Worm (Caenorhabditis elegans) whole organism, late embryonic: ENCODE results near the gene hlh-25.

Experiments
- C38D4.7 ChIP-seq: fragments of 200-800 bp; sonication (Bioruptor generic); optimal IDR thresholded peaks from 2 replicates; lab custom pipeline; 2018; ENCODE audit warnings: mild to moderate bottlenecking, missing genetic modification characterization, moderate library complexity, missing compliant biosample characterization
- K02D7.2 ChIP-seq: sonication (generic microtip); optimal IDR thresholded peaks from 2 replicates; lab custom pipeline; 2017; ENCODE audit warnings: mild to moderate bottlenecking, missing genetic modification characterization, missing compliant biosample characterization
- K09A11.1 ChIP-seq: sonication (generic microtip); optimal IDR thresholded peaks from 2 replicates; lab custom pipeline; 2017; ENCODE audit warnings: antibody characterized with exemption, mild to moderate bottlenecking, missing genetic modification characterization, missing compliant biosample characterization; ENCODE audit not compliant: insufficient read depth
- Y22D7AL.16 ChIP-seq: sonication (generic microtip); optimal IDR thresholded peaks from 2 replicates; lab custom pipeline; 2016; ENCODE audit warnings: missing genetic modification characterization, missing compliant biosample characterization
- ama-1 ChIP-seq: fragments of 150-350 bp; optimal IDR thresholded peaks from 2 replicates; lab custom pipeline; 2014
- ceh-19 ChIP-seq: fragments of 200-800 bp; sonication (Bioruptor generic); optimal IDR thresholded peaks from 2 replicates; lab custom pipeline; 2018; ENCODE audit warnings: mild to moderate bottlenecking, missing genetic modification characterization, missing compliant biosample characterization
- ceh-2 ChIP-seq: sonication (generic microtip); optimal IDR thresholded peaks from 2 replicates; lab custom pipeline; 2016; ENCODE audit warnings: missing genotype, missing genetic modification characterization, missing compliant biosample characterization
- ceh-24 ChIP-seq: sonication (generic microtip); optimal IDR thresholded peaks from 2 replicates; lab custom pipeline; 2016; ENCODE audit warnings: mild to moderate bottlenecking, missing genetic modification characterization, missing compliant biosample characterization
- ceh-45 ChIP-seq: fragments of 200-800 bp; sonication (Bioruptor generic); IDR thresholded peaks from 2 replicates; pipeline ENCODE4 v1.3.6; 2022; ENCODE audit warnings: missing genetic modification reagents, missing genetic modification characterization, missing compliant biosample characterization
- ceh-6 ChIP-seq: fragments of 200-800 bp; sonication (Bioruptor generic); optimal IDR thresholded peaks from 2 replicates; lab custom pipeline; 2018; ENCODE audit warnings: mild to moderate bottlenecking, missing genetic modification characterization, missing compliant biosample characterization
- ceh-9 ChIP-seq: sonication (generic microtip); optimal IDR thresholded peaks from 2 replicates; lab custom pipeline; 2016; ENCODE audit warnings: mild to moderate bottlenecking, missing genetic modification characterization, inconsistent platforms, missing compliant biosample characterization
- che-1 ChIP-seq: sonication (generic microtip); optimal IDR thresholded peaks from 2 replicates; lab custom pipeline; 2016; ENCODE audit warnings: mild to moderate bottlenecking, missing genetic modification characterization, missing compliant biosample characterization
- dve-1 ChIP-seq: sonication (generic microtip); optimal IDR thresholded peaks from 2 replicates; lab custom pipeline; 2017; ENCODE audit warnings: antibody characterized with exemption, mild to moderate bottlenecking, missing genetic modification characterization, missing compliant biosample characterization
- elt-2 ChIP-seq: sonication (generic microtip); optimal IDR thresholded peaks from 2 replicates; lab custom pipeline; 2016; ENCODE audit warnings: missing genetic modification reagents, missing genetic modification characterization, missing compliant biosample characterization
- ets-4 ChIP-seq: sonication (generic microtip); optimal IDR thresholded peaks from 2 replicates; lab custom pipeline; 2016; ENCODE audit warnings: missing genetic modification characterization, missing compliant biosample characterization
- eyg-1 ChIP-seq: sonication (generic microtip); optimal IDR thresholded peaks from 2 replicates; lab custom pipeline; 2016; ENCODE audit warnings: missing genotype, missing genetic modification characterization, missing compliant biosample characterization
- fkh-6 ChIP-seq: sonication (generic microtip); optimal IDR thresholded peaks from 2 replicates; lab custom pipeline; 2016; ENCODE audit warnings: missing genetic modification characterization, missing compliant biosample characterization
- gmeb-2 ChIP-seq: sonication (generic microtip); optimal IDR thresholded peaks from 2 replicates; lab custom pipeline; 2016; ENCODE audit warnings: missing genetic modification characterization, inconsistent platforms, missing compliant biosample characterization
- hlh-15 ChIP-seq: sonication (generic microtip); optimal IDR thresholded peaks from 2 replicates; lab custom pipeline; 2016; ENCODE audit warnings: missing genetic modification characterization, missing compliant biosample characterization
- hlh-6 ChIP-seq: sonication (generic microtip); optimal IDR thresholded peaks from 2 replicates; lab custom pipeline; 2016; ENCODE audit warnings: missing genotype, missing genetic modification characterization, missing compliant biosample characterization
- hlh-8 ChIP-seq: sonication (generic microtip); optimal IDR thresholded peaks from 2 replicates; lab custom pipeline; 2016; ENCODE audit warnings: missing genotype, missing genetic modification characterization, missing compliant biosample characterization
- lim-6 ChIP-seq: sonication (generic microtip); optimal IDR thresholded peaks from 2 replicates; lab custom pipeline; 2016; ENCODE audit warnings: missing genetic modification characterization, missing compliant biosample characterization
- lin-11 ChIP-seq: fragments of 200-800 bp; sonication (Bioruptor generic); optimal IDR thresholded peaks from 2 replicates; lab custom pipeline; 2018; ENCODE audit warnings: mild to moderate bottlenecking, missing genetic modification characterization, missing compliant biosample characterization
- nhr-11 ChIP-seq: fragments of 150-350 bp; optimal IDR thresholded peaks from 2 replicates; lab custom pipeline; 2014; ENCODE audit warnings: missing biosample characterization, missing genetic modification characterization
- nhr-232 ChIP-seq: sonication (generic microtip); optimal IDR thresholded peaks from 2 replicates; lab custom pipeline; 2016; ENCODE audit warnings: missing genetic modification characterization, missing compliant biosample characterization
- pag-3 ChIP-seq: sonication (generic microtip); optimal IDR thresholded peaks from 2 replicates; lab custom pipeline; 2016; ENCODE audit warnings: missing compliant biosample characterization, missing genetic modification characterization, borderline replicate concordance
- pat-9 ChIP-seq: fragments of 200-800 bp; sonication (Bioruptor generic); optimal IDR thresholded peaks from 2 replicates; lab custom pipeline; 2018; ENCODE audit warnings: mild to moderate bottlenecking, missing genetic modification characterization, moderate library complexity, missing compliant biosample characterization
- pax-1 ChIP-seq: fragments of 150-350 bp; optimal IDR thresholded peaks from 2 replicates; lab custom pipeline; 2014; ENCODE audit warnings: missing biosample characterization, missing genetic modification characterization
- pha-4 ChIP-seq: fragments of 150-350 bp; optimal IDR thresholded peaks from 2 replicates; lab custom pipeline; 2018; ENCODE audit warnings: missing biosample characterization, missing genetic modification reagents, missing genetic modification characterization
- pros-1 ChIP-seq: fragments of 150-350 bp; optimal IDR thresholded peaks from 2 replicates; lab custom pipeline; 2014; ENCODE audit warnings: missing biosample characterization, missing genetic modification reagents, missing genetic modification characterization
- ref-2 ChIP-seq: sonication (generic microtip); optimal IDR thresholded peaks from 2 replicates; lab custom pipeline; 2016; ENCODE audit warnings: missing genetic modification characterization, missing compliant biosample characterization
- rnt-1 ChIP-seq: sonication (generic microtip); optimal IDR thresholded peaks from 2 replicates; lab custom pipeline; 2016; ENCODE audit warnings: missing genetic modification characterization, missing compliant biosample characterization
- sdc-2 ChIP-seq: sonication (generic microtip); optimal IDR thresholded peaks from 2 replicates; lab custom pipeline; 2016; ENCODE audit warnings: missing genotype, missing genetic modification characterization, missing compliant biosample characterization
- sox-2 ChIP-seq: fragments of 200-800 bp; sonication (Bioruptor generic); IDR thresholded peaks from 2 replicates; pipeline ENCODE4 v1.3.6; 2022; ENCODE audit warnings: missing genetic modification reagents, missing genetic modification characterization, missing compliant biosample characterization
- syd-9 ChIP-seq: sonication (generic microtip); optimal IDR thresholded peaks from 2 replicates; lab custom pipeline; 2016; ENCODE audit warnings: mild to moderate bottlenecking, missing genetic modification characterization, moderate library complexity, missing compliant biosample characterization
- tbx-7 ChIP-seq: sonication (generic microtip); optimal IDR thresholded peaks from 2 replicates; lab custom pipeline; 2016; ENCODE audit warnings: missing genotype, missing genetic modification characterization, missing compliant biosample characterization
- ttx-3 ChIP-seq: sonication (generic microtip); optimal IDR thresholded peaks from 2 replicates; lab custom pipeline; 2016; ENCODE audit warnings: missing genetic modification reagents, missing genetic modification characterization, missing compliant biosample characterization
- unc-42 ChIP-seq: sonication (generic microtip); optimal IDR thresholded peaks from 2 replicates; lab custom pipeline; 2016; ENCODE audit warnings: missing genotype, missing genetic modification characterization, missing compliant biosample characterization
- unc-55 ChIP-seq: sonication (generic microtip); optimal IDR thresholded peaks from 2 replicates; lab custom pipeline; 2017; ENCODE audit warnings: missing biosample characterization, missing genetic modification reagents, missing genetic modification characterization
- ztf-16 ChIP-seq: sonication (generic microtip); optimal IDR thresholded peaks from 2 replicates; lab custom pipeline; 2017; ENCODE audit warnings: missing genetic modification characterization, missing compliant biosample characterization

hlh-25 gene

DNA sequence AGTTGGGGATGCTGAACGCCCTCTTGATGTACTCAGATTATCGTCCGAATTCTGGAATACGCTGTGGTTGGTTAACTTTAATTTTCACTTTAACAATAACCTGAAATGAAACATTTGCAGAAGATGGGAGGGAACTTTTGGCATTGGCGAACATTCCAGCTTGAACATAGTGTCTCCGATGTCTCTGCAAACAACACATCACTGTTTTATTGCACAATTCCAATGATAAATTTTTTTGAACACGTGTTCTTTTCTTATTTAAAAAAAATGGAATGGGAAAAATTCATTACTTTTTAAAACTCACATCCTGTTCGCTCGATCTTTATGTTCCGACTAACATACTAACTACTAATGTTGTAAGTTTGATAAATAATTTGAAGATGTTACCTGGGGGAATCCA is 34.6 kb upstream of the hlh-25 start, which contains the start of gene fzy-1:
Gene fzy-1, plus strand, starts transcription at position 301 of the 400 bp plus-strand sequence.
- no peak for TF ChIP-seq K02D7.2 (tag; lab: Kevin White, UChicago)
- no peak for TF ChIP-seq rnt-1 (tag; lab: Kevin White, UChicago)
- no peak for TF ChIP-seq pax-1 (tag; lab: Kevin White, UChicago)
- no peak for TF ChIP-seq ceh-6 (GFP tag; lab: Kevin White, UChicago)
- no peak for TF ChIP-seq eyg-1
- TF ChIP-seq sox-2: no peak
- TF ChIP-seq hlh-6 (tag; lab: Kevin White, UChicago): no peak
- no peak for TF ChIP-seq ztf-16 (tag; lab: Kevin White, UChicago)
- no peak for TF ChIP-seq lin-11 (tag; lab: Kevin White, UChicago)
- no peak for TF ChIP-seq syd-9 (tag; lab: Kevin White, UChicago)
- TF ChIP-seq ceh-9 (tag; lab: Kevin White, UChicago): no peak
- no peak for TF ChIP-seq sdc-2 (tag; lab: Kevin White, UChicago)
- TF ChIP-seq gmeb-2 (tag; lab: Kevin White, UChicago): no peak
- TF ChIP-seq ceh-24: no peak
- TF ChIP-seq ttx-3: no peak
- TF ChIP-seq pha-4 (tag; lab: Kevin White, UChicago): no peak
- no peak for TF ChIP-seq hlh-15 (tag; lab: Kevin White, UChicago)
- TF ChIP-seq ets-4 (tag; lab: Kevin White, UChicago): no peak

- TF ChIP-seq ref-2 (no peak), unc-42 (tag; lab: Kevin White, UChicago) (peak; percentile 81), pat-9 (no peak)
- TF ChIP-seq, all 69 proteins: peak for 1
Observed at ce11 chrII:5500986-5501657, 33.9 kb upstream of the hlh-25 start, which contains the start of gene F12A10.8. TSS of gene F12A10.8 (minus strand) at chrII:5501064.

DNA sequence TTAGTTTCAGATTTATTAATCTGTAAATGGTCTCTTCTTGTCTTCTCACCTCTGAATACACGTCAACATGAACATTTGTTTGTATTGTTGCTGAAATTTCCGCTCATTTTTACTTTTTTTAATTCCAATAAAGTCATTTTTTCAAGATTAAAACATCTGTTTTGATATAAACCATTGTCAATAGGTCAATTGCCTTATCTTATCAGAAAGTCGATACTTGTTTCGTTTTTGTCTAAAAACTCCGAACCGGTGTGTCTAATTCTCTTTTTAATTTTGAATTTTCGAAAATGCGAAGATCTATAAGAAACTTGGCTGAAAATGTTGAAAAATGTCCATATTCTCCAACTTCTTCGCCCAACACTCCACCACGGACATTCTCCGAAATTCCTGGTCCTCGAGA is 31.3 kb upstream of the hlh-25 start, which contains the start of gene cyp-44A1:
Gene cyp-44A1, plus strand, starts transcription at position 285 of the 400 bp plus-strand sequence.
- TF ChIP-seq elt-2 (tag; lab: Kevin White, UChicago): peak; percentile 74
- TF ChIP-seq ceh-6 (GFP tag; lab: Kevin White, UChicago): no peak

DNA sequence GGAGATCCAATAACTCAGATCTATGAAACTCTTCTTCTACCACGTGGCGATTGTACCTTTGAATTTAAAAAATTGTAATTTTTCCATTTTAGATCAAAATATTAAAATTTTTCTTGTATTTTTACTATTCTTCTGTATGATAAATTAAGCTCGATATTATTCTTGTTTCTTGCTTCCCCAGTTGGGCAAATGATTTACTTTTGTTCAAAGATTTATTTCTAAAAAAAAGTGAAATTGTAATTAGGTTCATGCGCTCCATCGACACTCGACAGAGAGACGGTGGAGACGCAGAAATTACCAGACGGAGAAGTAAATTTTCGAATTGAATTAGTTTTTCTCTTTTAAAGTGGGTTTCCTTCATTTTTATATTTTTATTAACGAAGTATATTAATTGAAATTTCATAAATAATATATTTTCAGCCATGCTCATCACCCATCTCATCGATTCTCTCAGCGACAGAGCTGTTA is 29.2 kb upstream of the hlh-25 start, which contains the start of gene npp-24:
Gene npp-24, plus strand, starts transcription at position 51 of the 468 bp plus-strand sequence.
- TF ChIP-seq elt-2 (tag; lab: Kevin White, UChicago): peak; percentile 6
- no peak for TF ChIP-seq syd-9 (tag; lab: Kevin White, UChicago)
- no peak for TF ChIP-seq unc-55 (GFP tag; lab: Kevin White, UChicago)

DNA sequence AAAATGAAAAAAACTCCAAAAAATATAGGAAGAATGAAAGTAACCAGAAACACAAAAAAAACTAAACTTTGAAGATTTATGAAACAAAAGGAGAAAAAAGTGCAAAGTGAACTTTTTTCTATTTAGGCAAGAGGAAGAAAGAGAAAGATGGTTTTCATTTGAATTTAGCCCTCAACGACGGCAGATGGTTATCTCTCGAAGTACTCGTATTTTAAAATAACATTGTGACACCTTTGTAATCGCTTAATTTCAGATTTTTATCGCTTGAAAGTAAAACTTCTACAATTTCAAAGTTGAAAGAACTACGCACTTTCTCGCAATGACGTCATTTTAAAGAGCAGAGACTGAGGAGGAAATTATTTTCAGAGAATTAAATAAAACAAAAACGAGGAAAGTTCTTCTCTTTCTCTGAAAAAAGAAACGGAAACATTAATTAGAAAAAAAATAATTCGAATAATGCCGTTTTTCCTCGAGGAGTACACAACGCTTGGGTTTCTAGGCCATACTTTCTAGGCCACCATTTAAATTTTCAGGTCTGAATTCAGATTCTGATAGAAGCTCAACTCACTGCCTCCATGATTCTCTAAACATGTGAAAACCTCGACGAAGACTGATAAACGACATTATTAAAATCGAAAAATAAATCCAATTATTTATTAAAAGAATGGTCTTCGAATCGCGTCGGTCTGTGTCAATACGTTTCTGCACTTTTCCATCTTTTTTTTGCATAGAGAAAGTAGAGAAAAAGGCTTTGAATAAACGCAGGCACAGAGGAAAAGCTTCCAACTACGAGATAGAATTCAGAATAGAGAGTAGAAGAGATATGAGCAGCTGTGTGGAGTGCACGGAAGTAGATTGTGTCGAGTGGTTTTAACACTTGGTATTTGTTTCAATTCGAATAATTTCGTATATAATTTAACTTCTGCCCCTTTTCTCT is 23.4 kb upstream of the hlh-25 start:
- TF ChIP-seq nhr-232 (tag; lab: Kevin White, UChicago) (no peak), ama-1 (no peak), pat-9 (no peak), hlh-8 (tag; lab: Kevin White, UChicago) (no peak), Y22D7AL.16 (tag; lab: Kevin White, UChicago) (no peak), sox-2 (no peak), ceh-9 (tag; lab: Kevin White, UChicago) (no peak), ceh-19 (GFP tag; lab: Kevin White, UChicago) (no peak), ceh-45 (no peak), nhr-11 (tag; lab: Kevin White, UChicago) (no peak), ttx-3 (no peak), unc-42 (tag; lab: Kevin White, UChicago) (peak; percentile 60), pros-1 (no peak), lin-11 (tag; lab: Kevin White, UChicago) (no peak), tbx-7 (peak; percentile 35), che-1 (tag; lab: Kevin White, UChicago) (no peak), C38D4.7 (GFP tag; lab: Kevin White, UChicago) (no peak), hlh-15 (tag; lab: Kevin White, UChicago) (no peak), sdc-2 (tag; lab: Kevin White, UChicago) (no peak), fkh-6 (no peak), ceh-2 (tag; lab: Kevin White, UChicago) (no peak), dve-1 (tag; lab: Kevin White, UChicago) (no peak), pag-3 (no peak), lim-6 (tag; lab: Kevin White, UChicago) (no peak), ztf-16 (tag; lab: Kevin White, UChicago) (no peak), K09A11.1 (tag; lab: Kevin White, UChicago) (no peak)
